Worm (Caenorhabditis elegans) whole organism, L3 larva: ENCODE measurements around the gene srxa-12.

Experiments used
- R02D3.7 ChIP-seq: fragments of 150-350 bp; optimal IDR thresholded peaks from 2 replicates; lab custom pipeline; 2014; ENCODE audit warnings: missing biosample characterization, missing genetic modification characterization
- ZK546.5 ChIP-seq: sonication (generic microtip); optimal IDR thresholded peaks from 2 replicates; lab custom pipeline; 2017; ENCODE audit warnings: missing biosample characterization, missing genetic modification characterization
- aly-2 ChIP-seq: fragments of 150-350 bp; optimal IDR thresholded peaks from 2 replicates; lab custom pipeline; 2014; ENCODE audit warnings: missing biosample characterization, missing genetic modification characterization
- ceh-28 ChIP-seq: fragments of 150-350 bp; optimal IDR thresholded peaks from 2 replicates; lab custom pipeline; 2014; ENCODE audit warnings: missing biosample characterization, missing genetic modification reagents, missing genetic modification characterization
- ceh-9 ChIP-seq: sonication (generic microtip); optimal IDR thresholded peaks from 2 replicates; lab custom pipeline; 2018; ENCODE audit warnings: missing biosample characterization, missing genetic modification characterization
- daf-12 ChIP-seq: fragments of 150-350 bp; optimal IDR thresholded peaks from 2 replicates; lab custom pipeline; 2014; ENCODE audit warnings: missing biosample characterization, missing genetic modification reagents, missing genetic modification characterization
- egl-27 ChIP-seq: sonication (generic microtip); optimal IDR thresholded peaks from 4 replicates; lab custom pipeline; 2017; ENCODE audit warnings: missing biosample characterization, missing genetic modification reagents, missing genetic modification characterization
- egl-5 ChIP-seq: fragments of 150-350 bp; optimal IDR thresholded peaks from 2 replicates; lab custom pipeline; 2017; ENCODE audit warnings: missing biosample characterization, missing genetic modification reagents, missing genetic modification characterization, inconsistent platforms
- elt-2 ChIP-seq: sonication (generic microtip); optimal IDR thresholded peaks from 2 replicates; lab custom pipeline; 2016; ENCODE audit warnings: missing genetic modification reagents, mild to moderate bottlenecking, missing genetic modification characterization, missing compliant biosample characterization
- elt-3 ChIP-seq, 3 experiments: fragments of 150-350 bp in 1 of 3; sonication (generic microtip) in 2 of 3; optimal IDR thresholded peaks; 2 replicates in 2 of 3; 4 replicates in 1 of 3; lab custom pipeline; 2014 to 2017; ENCODE audit warnings: missing biosample characterization in 3 of 3, missing genetic modification characterization in 3 of 3
- eor-1 ChIP-seq, 2 experiments: fragments of 150-350 bp; optimal IDR thresholded peaks; 2 replicates each; lab custom pipeline; 2014 to 2018; ENCODE audit warnings: missing biosample characterization in 2 of 2, missing genetic modification characterization in 2 of 2
- fkh-10 ChIP-seq: sonication (generic microtip); optimal IDR thresholded peaks from 2 replicates; lab custom pipeline; 2017; ENCODE audit warnings: missing biosample characterization, missing genetic modification reagents, missing genetic modification characterization
- fkh-2 ChIP-seq: fragments of 150-350 bp; optimal IDR thresholded peaks from 2 replicates; lab custom pipeline; 2014; ENCODE audit warnings: missing biosample characterization, missing genetic modification reagents, missing genetic modification characterization
- hmg-11 ChIP-seq: sonication (generic microtip); optimal IDR thresholded peaks from 2 replicates; lab custom pipeline; 2016; ENCODE audit warnings: missing genetic modification characterization, missing compliant biosample characterization
- jun-1 ChIP-seq: fragments of 150-350 bp; optimal IDR thresholded peaks from 2 replicates; lab custom pipeline; 2014; ENCODE audit warnings: missing biosample characterization, missing genetic modification reagents, missing genetic modification characterization
- lin-15B ChIP-seq: fragments of 150-350 bp; optimal IDR thresholded peaks from 2 replicates; lab custom pipeline; 2014; ENCODE audit warnings: missing biosample characterization, missing genetic modification characterization
- lin-39 ChIP-seq: fragments of 150-350 bp; optimal IDR thresholded peaks from 2 replicates; lab custom pipeline; 2018; ENCODE audit warnings: missing biosample characterization, missing genetic modification reagents, missing genetic modification characterization
- lsy-12 ChIP-seq: sonication (generic microtip); optimal IDR thresholded peaks from 2 replicates; lab custom pipeline; 2016; ENCODE audit warnings: mild to moderate bottlenecking, missing genetic modification characterization, missing compliant biosample characterization
- mdl-1 ChIP-seq: fragments of 150-350 bp; optimal IDR thresholded peaks from 2 replicates; lab custom pipeline; 2014; ENCODE audit warnings: missing biosample characterization, missing genetic modification characterization
- nhr-11 ChIP-seq: fragments of 150-350 bp; optimal IDR thresholded peaks from 2 replicates; lab custom pipeline; 2014; ENCODE audit warnings: missing biosample characterization, missing genetic modification characterization
- nhr-12 ChIP-seq: fragments of 150-350 bp; optimal IDR thresholded peaks from 2 replicates; lab custom pipeline; 2014; ENCODE audit warnings: missing biosample characterization, missing genetic modification characterization
- nhr-23 ChIP-seq: fragments of 150-350 bp; optimal IDR thresholded peaks from 2 replicates; lab custom pipeline; 2014; ENCODE audit warnings: missing biosample characterization, missing genetic modification reagents, missing genetic modification characterization
- nhr-25 ChIP-seq: sonication (generic microtip); optimal IDR thresholded peaks from 2 replicates; lab custom pipeline; 2017; ENCODE audit warnings: missing biosample characterization, missing genetic modification characterization
- nhr-28 ChIP-seq: fragments of 150-350 bp; optimal IDR thresholded peaks from 2 replicates; lab custom pipeline; 2014; ENCODE audit warnings: missing biosample characterization, missing genetic modification characterization
- nhr-43 ChIP-seq: sonication (generic microtip); optimal IDR thresholded peaks from 2 replicates; lab custom pipeline; 2016; ENCODE audit warnings: mild to moderate bottlenecking, missing genetic modification characterization, missing compliant biosample characterization; ENCODE audit not compliant: poor library complexity, severe bottlenecking
- pha-4 ChIP-seq: fragments of 150-350 bp; optimal IDR thresholded peaks from 2 replicates; lab custom pipeline; 2014; ENCODE audit warnings: missing biosample characterization, missing genetic modification reagents, missing genetic modification characterization
- pqm-1 ChIP-seq: fragments of 150-350 bp; optimal IDR thresholded peaks from 2 replicates; lab custom pipeline; 2017; ENCODE audit warnings: missing biosample characterization, missing genetic modification characterization, inconsistent platforms
- skn-1 ChIP-seq: fragments of 150-350 bp; optimal IDR thresholded peaks from 2 replicates; lab custom pipeline; 2014; ENCODE audit warnings: missing biosample characterization, missing genetic modification characterization
- snpc-4 ChIP-seq: fragments of 150-350 bp; optimal IDR thresholded peaks from 2 replicates; lab custom pipeline; 2014; ENCODE audit warnings: missing biosample characterization, missing genetic modification characterization
- tbx-2 ChIP-seq: sonication (generic microtip); optimal IDR thresholded peaks from 2 replicates; lab custom pipeline; 2016; ENCODE audit warnings: mild to moderate bottlenecking, missing genetic modification characterization, missing compliant biosample characterization
- unc-39 ChIP-seq: sonication (generic microtip); optimal IDR thresholded peaks from 4 replicates; lab custom pipeline; 2017; ENCODE audit warnings: missing biosample characterization, missing genetic modification characterization
- unc-62 ChIP-seq: fragments of 150-350 bp; sonication (generic microtip); optimal IDR thresholded peaks from 4 replicates; lab custom pipeline; 2014; ENCODE audit warnings: missing biosample characterization, missing genetic modification reagents, missing genetic modification characterization
- ztf-4 ChIP-seq: fragments of 150-350 bp; optimal IDR thresholded peaks from 2 replicates; lab custom pipeline; 2014; ENCODE audit warnings: missing biosample characterization, missing genetic modification characterization

srxa-12 gene

ce11 chrV:13954056-13954455 lies 27.6 kb downstream of the srxa-12 start, which contains the start of gene swt-6:
TSS of gene swt-6 (plus strand) at chrV:13954356.
- TF ChIP-seq daf-12 (no peak), egl-5 (tag; lab: Kevin White, UChicago) (no peak), hmg-11 (tag; lab: Kevin White, UChicago) (no peak), lin-15B (no peak), jun-1 (no peak), ceh-9 (tag; lab: Kevin White, UChicago) (no peak), fkh-10 (no peak), nhr-43 (tag; lab: Kevin White, UChicago) (no peak), ZK546.5 (tag; lab: Kevin White, UChicago) (no peak), skn-1 (tag; lab: Kevin White, UChicago) (no peak), nhr-25 (tag; lab: Kevin White, UChicago) (no peak), tbx-2 (tag; lab: Kevin White, UChicago) (no peak), nhr-12 (tag; lab: Kevin White, UChicago) (no peak), elt-3 (tag; optimal IDR thresholded peaks at IDR 0.05; lab: Kevin White, UChicago) (no peak), egl-27 (tag; lab: Kevin White, UChicago) (no peak)

DNA sequence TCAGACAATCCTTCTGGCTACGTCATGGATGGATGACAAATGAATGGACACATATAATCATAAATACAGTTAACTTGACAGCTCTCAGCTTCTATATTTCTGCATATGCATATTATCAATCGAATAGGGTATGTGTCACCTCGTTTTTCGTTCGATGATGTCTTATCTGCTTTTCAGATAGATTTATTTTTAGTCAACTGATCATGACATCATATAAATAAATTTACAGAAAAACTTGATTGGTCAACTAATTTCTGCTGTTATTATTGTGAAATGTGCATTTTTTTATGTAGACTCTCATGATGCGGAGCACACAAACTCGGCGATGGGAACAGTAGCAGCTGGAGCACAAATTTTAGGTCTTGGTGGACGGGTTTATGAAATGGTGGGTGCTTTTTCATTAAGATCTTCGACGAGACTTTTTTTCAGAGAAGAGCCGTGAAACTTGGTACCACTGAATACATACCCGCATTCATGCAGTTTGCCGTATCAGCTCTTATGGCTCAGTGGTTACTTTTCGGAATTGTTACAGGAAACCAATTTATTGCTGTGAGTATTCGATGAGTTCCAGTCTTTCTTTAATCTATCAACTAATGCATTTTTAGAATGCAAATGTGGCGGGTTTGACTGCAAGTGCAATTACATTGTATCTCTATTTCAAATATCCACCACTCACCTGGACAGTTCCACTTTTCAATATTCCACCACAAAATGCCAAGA lies 29.0 kb downstream of the srxa-12 start:
- peak; percentile 30 for TF ChIP-seq elt-2 (tag; lab: Kevin White, UChicago)
- no peak for TF ChIP-seq nhr-12 (tag; lab: Kevin White, UChicago)
- no peak for TF ChIP-seq mdl-1
- no peak for TF ChIP-seq lin-39 (tag; lab: Kevin White, UChicago)
- no peak for TF ChIP-seq hmg-11 (tag; lab: Kevin White, UChicago)
- no peak for TF ChIP-seq pha-4 (tag; lab: Kevin White, UChicago)
- TF ChIP-seq ztf-4, result no peak
- TF ChIP-seq nhr-43 (tag; lab: Kevin White, UChicago), result no peak
- no peak for TF ChIP-seq jun-1
- TF ChIP-seq pqm-1 (tag; lab: Kevin White, UChicago), result peak; percentile 54
- no peak for TF ChIP-seq eor-1 (tag; optimal IDR thresholded peaks at IDR 0.05; lab: Kevin White, UChicago)
- no peak for TF ChIP-seq fkh-10

DNA sequence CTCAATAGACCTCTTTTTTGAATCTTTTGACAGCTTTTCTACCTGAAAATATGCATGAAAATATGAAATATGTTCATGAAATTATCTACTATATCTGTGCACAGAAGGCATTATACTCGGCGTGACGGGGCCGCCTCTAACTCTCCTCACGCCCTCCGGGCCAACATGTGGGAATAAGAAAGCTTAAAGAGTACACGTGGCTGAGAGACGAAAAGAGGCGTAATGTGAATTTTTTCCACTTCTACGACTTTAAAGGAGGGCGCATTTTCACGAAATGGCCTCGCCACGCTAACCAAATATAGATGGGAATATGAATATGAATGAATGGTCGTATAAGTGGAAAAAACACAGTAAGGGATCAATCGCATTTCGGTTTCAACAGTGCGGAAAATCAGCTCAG lies 31.2 kb downstream of the srxa-12 start:
- no peak for TF ChIP-seq pqm-1 (tag; lab: Kevin White, UChicago)
- no peak for TF ChIP-seq ceh-28 (tag; lab: Kevin White, UChicago)
- no peak for TF ChIP-seq jun-1
- TF ChIP-seq egl-5 (tag; lab: Kevin White, UChicago), result no peak
- no peak for TF ChIP-seq unc-62
- no peak for TF ChIP-seq fkh-10
- no peak for TF ChIP-seq ZK546.5 (tag; lab: Kevin White, UChicago)
- no peak for TF ChIP-seq nhr-25 (tag; lab: Kevin White, UChicago)
- no peak for TF ChIP-seq hmg-11 (tag; lab: Kevin White, UChicago)
- no peak for TF ChIP-seq nhr-12 (tag; lab: Kevin White, UChicago)
- TF ChIP-seq, all 47 proteins: peak for 0

DNA sequence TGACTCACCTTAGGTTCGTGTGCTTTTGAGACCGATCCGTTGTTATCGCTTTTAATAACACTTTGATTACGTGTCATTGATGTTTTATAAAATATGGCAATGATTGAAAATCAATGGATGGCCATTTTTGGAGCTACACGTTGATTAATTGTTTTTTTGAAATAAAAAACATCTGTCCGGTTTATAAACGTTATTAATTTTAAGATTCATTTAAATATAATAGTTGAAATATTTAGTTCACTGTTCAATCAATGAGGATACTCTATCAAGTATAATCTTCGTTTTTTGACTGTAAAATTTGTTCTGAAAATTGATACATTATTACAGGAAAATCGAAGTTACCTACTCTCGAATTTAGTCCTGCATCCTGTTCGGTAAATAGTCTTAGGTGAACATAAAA lies 31.7 kb downstream of the srxa-12 start, which contains the start of gene R10D12.10:
TSS of gene R10D12.10 (minus strand) at position 101 of the 400 bp plus-strand sequence.
- TF ChIP-seq unc-39 (no peak), eor-1 (tag; optimal IDR thresholded peaks at IDR 0.05; lab: Kevin White, UChicago) (no peak), snpc-4 (tag; lab: Kevin White, UChicago) (no peak), nhr-25 (tag; lab: Kevin White, UChicago) (no peak), unc-62 (no peak), lsy-12 (tag; lab: Kevin White, UChicago) (no peak), fkh-10 (no peak), nhr-28 (tag; lab: Kevin White, UChicago) (no peak), nhr-43 (tag; lab: Kevin White, UChicago) (no peak), nhr-11 (tag; lab: Kevin White, UChicago) (no peak), nhr-23 (tag; lab: Kevin White, UChicago) (no peak), R02D3.7 (no peak), aly-2 (tag; lab: Kevin White, UChicago) (no peak), fkh-2 (tag; lab: Kevin White, UChicago) (no peak), nhr-12 (tag; lab: Kevin White, UChicago) (no peak), pha-4 (tag; lab: Kevin White, UChicago) (no peak), ZK546.5 (tag; lab: Kevin White, UChicago) (no peak)
- TF ChIP-seq, all 47 proteins: peak for 0
